Worm (Caenorhabditis elegans) whole organism, L2 larva: ENCODE results near the gene F57C2.5.
A peak's percentile ranks its signal among the peaks of the same experiment; 100 is the strongest.

Experiments used
- Y55F3AM.14 ChIP-seq: fragments of 200-800 bp; sonication (Bioruptor generic); optimal IDR thresholded peaks from 2 replicates; lab custom pipeline; 2018; ENCODE audit warnings: mild to moderate bottlenecking, missing genetic modification characterization, missing compliant biosample characterization
- ama-1 ChIP-seq: fragments of 150-350 bp; optimal IDR thresholded peaks from 2 replicates; lab custom pipeline; 2018; ENCODE audit warnings: inconsistent platforms
- ceh-82 ChIP-seq: fragments of 150-350 bp; optimal IDR thresholded peaks from 2 replicates; lab custom pipeline; 2014; ENCODE audit warnings: missing biosample characterization, missing genetic modification characterization
- gmeb-1 ChIP-seq: fragments of 150-350 bp; optimal IDR thresholded peaks from 2 replicates; lab custom pipeline; 2014; ENCODE audit warnings: missing biosample characterization, missing genetic modification characterization
- lin-13 ChIP-seq: fragments of 150-350 bp; optimal IDR thresholded peaks from 2 replicates; lab custom pipeline; 2014; ENCODE audit warnings: missing biosample characterization, missing genetic modification reagents, missing genetic modification characterization
- lin-39 ChIP-seq: fragments of 150-350 bp; optimal IDR thresholded peaks from 2 replicates; lab custom pipeline; 2014; ENCODE audit warnings: missing biosample characterization, missing genetic modification reagents, missing genetic modification characterization
- nhr-129 ChIP-seq: fragments of 150-350 bp; optimal IDR thresholded peaks from 2 replicates; lab custom pipeline; 2014; ENCODE audit warnings: missing biosample characterization, missing genetic modification characterization
- nhr-237 ChIP-seq: fragments of 150-350 bp; optimal IDR thresholded peaks from 2 replicates; lab custom pipeline; 2014; ENCODE audit warnings: missing biosample characterization, missing genetic modification characterization
- nhr-77 ChIP-seq: fragments of 150-350 bp; optimal IDR thresholded peaks from 2 replicates; lab custom pipeline; 2014; ENCODE audit warnings: missing biosample characterization, missing genetic modification characterization
- skn-1 ChIP-seq: sonication (generic microtip); optimal IDR thresholded peaks from 2 replicates; lab custom pipeline; 2017; ENCODE audit warnings: missing biosample characterization, missing genetic modification characterization

ce11 chrII:14489407-14489806 lies 38.6 kb downstream of the F57C2.5 start, which contains the start of gene vnut-1:
- TF ChIP-seq skn-1 (peak; percentile 14), nhr-77 (tag; lab: Kevin White, UChicago) (no peak), gmeb-1 (tag; lab: Kevin White, UChicago) (peak; percentile 27), ceh-82 (tag; lab: Kevin White, UChicago) (no peak), nhr-129 (tag; lab: Kevin White, UChicago) (no peak), lin-39 (tag; lab: Kevin White, UChicago) (no peak), ama-1 (lab: Kevin White, UChicago) (no peak), Y55F3AM.14 (GFP tag; lab: Kevin White, UChicago) (no peak), nhr-237 (tag; lab: Kevin White, UChicago) (no peak), lin-13 (GFP tag; lab: Kevin White, UChicago) (peak; percentile 30)
